Fruit fly (Drosophila melanogaster) whole organism, embryonic: ENCODE results near the gene dind.
A peak's percentile ranks its signal among the peaks of the same experiment; 100 is the strongest.

Experiments
- Ada2b ChIP-seq: fragments of 200-800 bp; sonication (Bioruptor generic); IDR thresholded peaks from 2 replicates; pipeline ENCODE4 v1.3.6; 2022; ENCODE audit warnings: missing biosample characterization, missing genetic modification characterization
- C15 ChIP-seq: fragments of 200-800 bp; sonication (Bioruptor generic); IDR thresholded peaks from 3 replicates; pipeline ENCODE4 v1.3.6; 2022; ENCODE audit warnings: missing biosample characterization, missing genetic modification characterization
- CG11093 ChIP-seq: fragments of 200-800 bp; sonication (Bioruptor generic); IDR thresholded peaks from 3 replicates; pipeline ENCODE4 v1.3.6; 2022; ENCODE audit warnings: missing biosample characterization, missing genetic modification characterization
- CG11695 ChIP-seq: fragments of 200-800 bp; sonication (Bioruptor generic); IDR thresholded peaks from 3 replicates; pipeline ENCODE4 v1.3.6; 2022; ENCODE audit warnings: missing biosample characterization, missing genetic modification characterization
- CG13296 ChIP-seq: fragments of 200-800 bp; sonication (Bioruptor generic); optimal IDR thresholded peaks from 3 replicates; lab custom pipeline; 2018; ENCODE audit warnings: missing biosample characterization, mild to moderate bottlenecking, missing genetic modification characterization
- CG14050 ChIP-seq: fragments of 200-800 bp; sonication (Bioruptor generic); IDR thresholded peaks from 3 replicates; pipeline ENCODE4 v1.3.6; 2022; ENCODE audit warnings: missing biosample characterization, missing genetic modification characterization
- CG14965 ChIP-seq: fragments of 200-800 bp; sonication (Bioruptor generic); optimal IDR thresholded peaks from 2 replicates; lab custom pipeline; 2016; ENCODE audit warnings: missing biosample characterization, missing genetic modification characterization, borderline replicate concordance
- CG15514 ChIP-seq: fragments of 200-800 bp; sonication (Bioruptor generic); optimal IDR thresholded peaks from 3 replicates; lab custom pipeline; 2017; ENCODE audit warnings: missing biosample characterization, missing genetic modification characterization, mild to moderate bottlenecking, moderate library complexity, missing genetic modification reagents
- CG1603 ChIP-seq: fragments of 200-800 bp; sonication (Bioruptor generic); optimal IDR thresholded peaks from 2 replicates; lab custom pipeline; 2019; ENCODE audit warnings: missing biosample characterization, mild to moderate bottlenecking, missing genetic modification characterization, moderate library complexity
- CG16863 ChIP-seq: fragments of 200-800 bp; sonication (Bioruptor generic); optimal IDR thresholded peaks from 3 replicates; lab custom pipeline; 2016; ENCODE audit warnings: missing biosample characterization, missing genetic modification characterization
- CG17568 ChIP-seq: fragments of 200-800 bp; sonication (Bioruptor generic); optimal IDR thresholded peaks from 2 replicates; lab custom pipeline; 2018; ENCODE audit warnings: missing biosample characterization, mild to moderate bottlenecking, missing genetic modification characterization, moderate library complexity
- CG18476 ChIP-seq: fragments of 200-800 bp; sonication (Bioruptor generic); optimal IDR thresholded peaks from 2 replicates; lab custom pipeline; 2016; ENCODE audit warnings: missing biosample characterization, mild to moderate bottlenecking, missing genetic modification characterization
- CG2678 ChIP-seq: fragments of 200-800 bp; sonication (Bioruptor generic); optimal IDR thresholded peaks from 3 replicates; lab custom pipeline; 2019; ENCODE audit warnings: missing biosample characterization, mild to moderate bottlenecking, missing genetic modification characterization, moderate library complexity
- CG2712 ChIP-seq: fragments of 200-800 bp; optimal IDR thresholded peaks from 3 replicates; lab custom pipeline; 2019; ENCODE audit warnings: missing biosample characterization, mild to moderate bottlenecking, missing genetic modification characterization, moderate library complexity
- CG3281 ChIP-seq: fragments of 200-800 bp; sonication (Bioruptor generic); optimal IDR thresholded peaks from 3 replicates; lab custom pipeline; 2017; ENCODE audit warnings: missing biosample characterization, mild to moderate bottlenecking, missing genetic modification characterization
- CG33213 ChIP-seq: fragments of 200-800 bp; sonication (Bioruptor generic); optimal IDR thresholded peaks from 3 replicates; lab custom pipeline; 2016; ENCODE audit warnings: missing biosample characterization, missing genetic modification characterization
- CG3838 ChIP-seq: fragments of 200-800 bp; sonication (Bioruptor generic); optimal IDR thresholded peaks from 3 replicates; lab custom pipeline; 2016; ENCODE audit warnings: missing biosample characterization, missing genetic modification characterization
- CG4282 ChIP-seq: fragments of 200-800 bp; sonication (Bioruptor generic); optimal IDR thresholded peaks from 2 replicates; lab custom pipeline; 2016; ENCODE audit warnings: missing biosample characterization, missing genetic modification characterization
- CG4360 ChIP-seq: fragments of 200-800 bp; sonication (Bioruptor generic); IDR thresholded peaks from 2 replicates; pipeline ENCODE4 v1.3.6; 2022; ENCODE audit warnings: missing biosample characterization, missing genetic modification characterization
- CG5245 ChIP-seq: fragments of 200-800 bp; sonication (Bioruptor generic); optimal IDR thresholded peaks from 3 replicates; lab custom pipeline; 2016; ENCODE audit warnings: missing biosample characterization, missing genetic modification characterization
- CG6854 ChIP-seq: fragments of 200-800 bp; sonication (Bioruptor generic); optimal IDR thresholded peaks from 3 replicates; lab custom pipeline; 2017; ENCODE audit warnings: missing biosample characterization, mild to moderate bottlenecking, missing genetic modification characterization
- CG8924 ChIP-seq: fragments of 200-800 bp; optimal IDR thresholded peaks from 3 replicates; lab custom pipeline; 2019; ENCODE audit warnings: missing biosample characterization, mild to moderate bottlenecking, missing genetic modification characterization, moderate library complexity
- CG9817 ChIP-seq: fragments of 200-800 bp; sonication (Bioruptor generic); optimal IDR thresholded peaks from 2 replicates; lab custom pipeline; 2018; ENCODE audit warnings: missing biosample characterization, mild to moderate bottlenecking, missing genetic modification characterization, moderate library complexity
- D19A ChIP-seq: fragments of 200-800 bp; optimal IDR thresholded peaks from 3 replicates; lab custom pipeline; 2019; ENCODE audit warnings: missing biosample characterization, mild to moderate bottlenecking, missing genetic modification characterization, moderate library complexity
- Fer1 ChIP-seq: fragments of 200-800 bp; sonication (Bioruptor generic); optimal IDR thresholded peaks from 2 replicates; lab custom pipeline; 2017; ENCODE audit warnings: missing biosample characterization, mild to moderate bottlenecking, missing genetic modification characterization
- Gug ChIP-seq: fragments of 200-800 bp; sonication (Bioruptor generic); IDR thresholded peaks from 4 replicates; pipeline ENCODE4 v1.3.6; 2022; ENCODE audit warnings: missing biosample characterization, missing genetic modification characterization
- Hmx ChIP-seq: fragments of 200-800 bp; sonication (Bioruptor generic); optimal IDR thresholded peaks from 2 replicates; lab custom pipeline; 2016; ENCODE audit warnings: missing biosample characterization, missing genetic modification characterization
- Hr78 ChIP-seq, 2 experiments: fragments of 200-800 bp in 1 of 2; fragments of >200 bp in 1 of 2; sonication (Bioruptor generic) in 1 of 2; optimal IDR thresholded peaks; 2 replicates each; lab custom pipeline; 2017 to 2019; ENCODE audit warnings: missing biosample characterization in 2 of 2, missing genetic modification characterization in 2 of 2, mild to moderate bottlenecking in 1 of 2, moderate library complexity in 1 of 2
- Lhr ChIP-seq: fragments of 200-800 bp; sonication (Bioruptor generic); optimal IDR thresholded peaks from 3 replicates; lab custom pipeline; 2017; ENCODE audit warnings: mild to moderate bottlenecking, missing biosample characterization, missing genetic modification reagents, missing genetic modification characterization
- NFAT ChIP-seq: fragments of 200-800 bp; sonication (Bioruptor generic); IDR thresholded peaks from 2 replicates; pipeline ENCODE4 v1.3.6; 2022; ENCODE audit warnings: missing biosample characterization, missing genetic modification characterization
- Oaz ChIP-seq: fragments of 200-800 bp; sonication (Bioruptor generic); IDR thresholded peaks from 2 replicates; pipeline ENCODE4 v1.3.6; 2022; ENCODE audit warnings: missing biosample characterization, missing genetic modification characterization
- Sin3A ChIP-seq: fragments of >200 bp; optimal IDR thresholded peaks from 2 replicates; lab custom pipeline; 2018
- Tbp ChIP-seq: fragments of >200 bp; optimal IDR thresholded peaks from 2 replicates; lab custom pipeline; 2018; ENCODE audit warnings: missing biosample characterization, missing genetic modification characterization
- aop ChIP-seq: fragments of 200-800 bp; sonication (Bioruptor generic); IDR thresholded peaks from 2 replicates; pipeline ENCODE4 v1.3.6; 2022; ENCODE audit warnings: missing biosample characterization, missing genetic modification characterization
- bsh ChIP-seq, 2 experiments: fragments of 200-800 bp; sonication (Bioruptor generic); optimal IDR thresholded peaks; 2 replicates each; lab custom pipeline; 2017 to 2018; ENCODE audit warnings: mild to moderate bottlenecking in 2 of 2, missing biosample characterization in 2 of 2, missing genetic modification characterization in 2 of 2, moderate library complexity in 1 of 2
- en ChIP-seq: fragments of 200-800 bp; sonication (Bioruptor generic); optimal IDR thresholded peaks from 2 replicates; lab custom pipeline; 2016; ENCODE audit warnings: missing biosample characterization, missing genetic modification characterization
- fd3F ChIP-seq: fragments of 200-800 bp; sonication (Bioruptor generic); optimal IDR thresholded peaks from 2 replicates; lab custom pipeline; 2018; ENCODE audit warnings: missing biosample characterization, mild to moderate bottlenecking, missing genetic modification characterization, moderate library complexity
- ind ChIP-seq: fragments of 200-800 bp; sonication (Bioruptor generic); optimal IDR thresholded peaks from 3 replicates; lab custom pipeline; 2016; ENCODE audit warnings: missing biosample characterization, missing genetic modification characterization
- knrl ChIP-seq: fragments of 200-800 bp; sonication (Bioruptor generic); IDR thresholded peaks from 3 replicates; pipeline ENCODE4 v1.3.6; 2022; ENCODE audit warnings: missing biosample characterization, missing genetic modification characterization; ENCODE audit not compliant: partially characterized antibody
- maf-S ChIP-seq: fragments of 200-800 bp; sonication (Bioruptor generic); optimal IDR thresholded peaks from 2 replicates; lab custom pipeline; 2016; ENCODE audit warnings: missing biosample characterization, missing genetic modification characterization
- onecut ChIP-seq: fragments of 200-800 bp; sonication (Bioruptor generic); IDR thresholded peaks from 2 replicates; pipeline ENCODE4 v1.3.6; 2022; ENCODE audit warnings: missing biosample characterization, missing genetic modification characterization
- run ChIP-seq: fragments of 200-800 bp; sonication (Bioruptor generic); optimal IDR thresholded peaks from 3 replicates; lab custom pipeline; 2018; ENCODE audit warnings: missing biosample characterization, mild to moderate bottlenecking, missing genetic modification characterization
- sc ChIP-seq, 3 experiments: fragments of >200 bp in 2 of 3; fragments of 200-800 bp in 1 of 3; sonication (Bioruptor generic) in 1 of 3; optimal IDR thresholded peaks; 2 replicates in 2 of 3; 3 replicates in 1 of 3; lab custom pipeline; 2017; ENCODE audit warnings: mild to moderate bottlenecking in 1 of 3, missing biosample characterization in 1 of 3, missing genetic modification characterization in 1 of 3, missing genetic modification reagents in 1 of 3
- so ChIP-seq: fragments of 200-800 bp; sonication (Bioruptor generic); IDR thresholded peaks from 3 replicates; pipeline ENCODE4 v1.3.6; 2022; ENCODE audit warnings: missing biosample characterization, missing genetic modification characterization
- stc ChIP-seq: fragments of 200-800 bp; sonication (Bioruptor generic); IDR thresholded peaks from 2 replicates; pipeline ENCODE4 v1.3.6; 2022; ENCODE audit warnings: missing biosample characterization, missing genetic modification characterization
- tll ChIP-seq, 2 experiments: fragments of 200-800 bp in 1 of 2; fragments of >200 bp in 1 of 2; sonication (Bioruptor generic) in 1 of 2; optimal IDR thresholded peaks; 2 replicates each; lab custom pipeline; 2017 to 2019; ENCODE audit warnings: missing biosample characterization in 2 of 2, missing genetic modification characterization in 2 of 2, mild to moderate bottlenecking in 1 of 2, moderate library complexity in 1 of 2
- ttk ChIP-seq: fragments of 200-800 bp; sonication (Bioruptor generic); IDR thresholded peaks from 2 replicates; pipeline ENCODE4 v2.1.2; 2022; ENCODE audit warnings: missing biosample characterization, missing genetic modification characterization
- wdn ChIP-seq: fragments of 200-800 bp; sonication (Bioruptor generic); IDR thresholded peaks from 2 replicates; pipeline ENCODE4 v1.3.6; 2022; ENCODE audit warnings: missing biosample characterization, missing genetic modification characterization
- wor ChIP-seq: fragments of 200-800 bp; sonication (Bioruptor generic); IDR thresholded peaks from 2 replicates; pipeline ENCODE4 v1.3.6; 2022; ENCODE audit warnings: missing biosample characterization, missing genetic modification characterization

The dind gene

dm6 chr3R:18658945-18659642 lies 18.2 kb downstream of the dind start, which contains the start of the genes CG31224 and CstF64 (continued):
- peak; percentile 83 for TF ChIP-seq CG16863 (GFP tag; lab: Kevin White, UChicago)
- peak; percentile 70 for TF ChIP-seq CG8924 (tag; lab: Kevin White, UChicago)
- TF ChIP-seq D19A (tag; lab: Kevin White, UChicago): no peak
- TF ChIP-seq Gug (GFP tag; lab: Robert Waterston, UW): peak; percentile 75
- no peak; the same call in 2 of the 3 replicates for TF ChIP-seq knrl (GFP tag; lab: Robert Waterston, UW)
- no peak for TF ChIP-seq CG4360 (GFP tag; lab: Robert Waterston, UW)
- peak; percentile 82 for TF ChIP-seq ttk
- TF ChIP-seq CG17568 (GFP tag; lab: Kevin White, UChicago): no peak
- peak; percentile 85 for TF ChIP-seq CG3281 (GFP tag; lab: Kevin White, UChicago)
- peak; percentile 80 for TF ChIP-seq stc
- peak; percentile 76 for TF ChIP-seq NFAT (GFP tag; lab: Robert Waterston, UW)
- TF ChIP-seq CG33213 (GFP tag; lab: Kevin White, UChicago): peak; percentile 88
- TF ChIP-seq CG11695 (GFP tag; lab: Robert Waterston, UW): peak; percentile 65
- no peak for TF ChIP-seq Lhr (GFP tag; lab: Kevin White, UChicago)
- peak; percentile 71 for TF ChIP-seq fd3F (GFP tag; lab: Kevin White, UChicago)
- TF ChIP-seq tll (GFP tag; optimal IDR thresholded peaks at IDR 0.05; lab: Kevin White, UChicago): no peak
- TF ChIP-seq maf-S (GFP tag; lab: Kevin White, UChicago): peak; percentile 65
- TF ChIP-seq sc (optimal IDR thresholded peaks at IDR 0.05; lab: Kevin White, UChicago): no peak
- TF ChIP-seq sc (GFP tag; optimal IDR thresholded peaks at IDR 0.05; lab: Kevin White, UChicago): peak; percentile 74
- TF ChIP-seq CG14965: peak; percentile 52
- peak; percentile 15; the same call in 1 of the 2 replicates for TF ChIP-seq onecut (GFP tag; lab: Robert Waterston, UW)
- peak; percentile 70 for TF ChIP-seq CG14050 (GFP tag; lab: Robert Waterston, UW)
- peak; percentile 71 for TF ChIP-seq wor (GFP tag; lab: Robert Waterston, UW)
- peak; percentile 76 for TF ChIP-seq CG5245 (GFP tag; lab: Kevin White, UChicago)
- TF ChIP-seq bsh (GFP tag; optimal IDR thresholded peaks at IDR 0.05; lab: Kevin White, UChicago): peak in 1 of 2 experiments; percentile 82
- no peak for TF ChIP-seq Tbp
- TF ChIP-seq CG4282 (GFP tag; lab: Kevin White, UChicago): peak; percentile 84
- TF ChIP-seq CG6854 (GFP tag; lab: Kevin White, UChicago): peak; percentile 27
- peak; percentile 85 for TF ChIP-seq CG9817 (tag; lab: Kevin White, UChicago)
- TF ChIP-seq en (GFP tag; lab: Kevin White, UChicago): peak; percentile 47
- TF ChIP-seq CG15514 (GFP tag; lab: Kevin White, UChicago): peak; percentile 70
- peak; percentile 76 for TF ChIP-seq Sin3A (lab: Kevin White, UChicago)
- peak; percentile 83 for TF ChIP-seq CG18476 (GFP tag; lab: Kevin White, UChicago)
- TF ChIP-seq C15 (GFP tag; lab: Robert Waterston, UW): peak; percentile 43; the same call in 1 of the 3 replicates
- peak; percentile 88 for TF ChIP-seq ind (GFP tag; lab: Kevin White, UChicago)
- peak; percentile 64 for TF ChIP-seq Hmx (GFP tag; lab: Kevin White, UChicago)
- TF ChIP-seq run (tag; lab: Kevin White, UChicago): peak; percentile 53
- TF ChIP-seq Fer1: peak; percentile 84
- peak; percentile 86 for TF ChIP-seq CG2712 (tag; lab: Kevin White, UChicago)
- peak; percentile 76 for TF ChIP-seq Ada2b
- peak; percentile 63; the same call in 1 of the 2 replicates for TF ChIP-seq Oaz (GFP tag; lab: Robert Waterston, UW)
- peak; percentile 76 for TF ChIP-seq so (GFP tag; lab: Robert Waterston, UW)
- TF ChIP-seq CG3838: peak; percentile 37
- peak; percentile 73; the same call in 2 of the 3 replicates for TF ChIP-seq CG11093 (GFP tag; lab: Robert Waterston, UW)
- peak; percentile 72 for TF ChIP-seq CG13296 (GFP tag; lab: Kevin White, UChicago)
- no peak for TF ChIP-seq aop (GFP tag; lab: Robert Waterston, UW)
- no peak for TF ChIP-seq CG2678 (tag; lab: Kevin White, UChicago)
- no peak for TF ChIP-seq Hr78 (GFP tag; optimal IDR thresholded peaks at IDR 0.05; lab: Kevin White, UChicago)
- no peak for TF ChIP-seq CG1603 (tag; lab: Kevin White, UChicago)
- TF ChIP-seq wdn (GFP tag; lab: Robert Waterston, UW): peak; percentile 72
